Fruit fly (Drosophila melanogaster): Measurements from ENCODE around the gene ND-51.

Gene ND-51

DNA sequence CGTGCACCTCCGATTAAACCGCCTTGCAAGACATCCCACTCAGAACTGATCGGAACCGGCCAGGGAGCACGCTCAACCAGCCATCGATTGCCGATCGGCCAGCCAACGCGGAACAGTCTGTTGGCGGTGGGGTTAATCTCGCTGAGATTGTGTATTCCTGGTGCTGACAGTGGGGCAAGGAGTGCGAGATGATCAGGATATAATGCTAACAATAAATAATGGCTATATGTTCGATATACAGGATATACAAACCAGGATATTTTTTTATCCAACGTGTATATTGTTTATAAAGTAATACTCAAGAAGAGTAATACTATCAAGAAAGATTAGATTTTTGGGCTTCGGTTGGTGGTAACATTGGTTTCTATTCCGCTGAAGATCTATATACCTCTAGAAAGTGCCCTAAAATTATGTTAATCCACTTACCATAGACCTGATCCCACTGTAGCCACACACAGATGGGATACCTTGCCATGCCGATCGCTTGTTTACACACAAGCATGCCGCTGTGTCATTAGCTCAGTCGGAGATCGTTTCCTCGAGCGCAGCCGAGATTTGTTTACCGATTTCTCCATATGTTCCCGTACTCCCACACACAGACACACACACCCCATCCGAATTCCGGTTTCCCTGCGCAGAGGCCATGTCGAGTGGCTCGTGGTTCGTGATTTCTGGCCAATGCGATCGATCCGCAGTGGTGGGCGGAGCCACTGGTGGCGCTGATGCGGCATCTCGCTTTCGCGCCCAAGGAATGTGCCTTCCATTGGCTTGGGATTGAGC, 43.0 kb downstream of the ND-51 start, which contains the start of gene H2.0 (continued):
- TF ChIP-seq prd (optimal IDR thresholded peaks at IDR 0.05), result no peak
- TF ChIP-seq prd (GFP tag; IDR thresholded peaks at IDR 0.05), result peak; percentile 50; the same call in 2 of the 3 replicates
- TF ChIP-seq D19A (tag; optimal IDR thresholded peaks at IDR 0.05), result peak; percentile 35
- TF ChIP-seq CG3407 (GFP tag; optimal IDR thresholded peaks at IDR 0.05), result peak; percentile 21
- TF ChIP-seq CG8281 (tag; optimal IDR thresholded peaks at IDR 0.05), result no peak
- TF ChIP-seq CG7271 (tag; optimal IDR thresholded peaks at IDR 0.05), result no peak
- TF ChIP-seq org-1 (GFP tag; optimal IDR thresholded peaks at IDR 0.05), result peak; percentile 39
- no peak for TF ChIP-seq hb (GFP tag; IDR thresholded peaks at IDR 0.05; ENCODE audit: partially characterized antibody)
- no peak for TF ChIP-seq CG9609 (GFP tag; optimal IDR thresholded peaks at IDR 0.05)
- TF ChIP-seq chif (GFP tag; optimal IDR thresholded peaks at IDR 0.05), result peak in 1 of 2 experiments; percentile 49
- TF ChIP-seq abd-A (tag; optimal IDR thresholded peaks at IDR 0.05), result peak; percentile 52
- 0 out of 2 replicates have a peak, but pooled peaks have one; percentile 11 for TF ChIP-seq Rfx (GFP tag; IDR thresholded peaks at IDR 0.05)
- TF ChIP-seq CG2678 (tag; optimal IDR thresholded peaks at IDR 0.05), result peak; percentile 52
- peak; percentile 6 for TF ChIP-seq oc (tag; optimal IDR thresholded peaks at IDR 0.05)
- TF ChIP-seq CG17912 (GFP tag; optimal IDR thresholded peaks at IDR 0.05), result no peak
- peak; percentile 6 for TF ChIP-seq pnt (GFP tag; optimal IDR thresholded peaks at IDR 0.05)
- peak; percentile 5 for TF ChIP-seq kah (GFP tag; optimal IDR thresholded peaks at IDR 0.05)
- TF ChIP-seq CG9797 (GFP tag; optimal IDR thresholded peaks at IDR 0.05), result no peak
- TF ChIP-seq Bgb (GFP tag; IDR thresholded peaks at IDR 0.05; ENCODE audit: partially characterized antibody), result 0 out of 2 replicates have a peak, but pooled peaks have one; percentile 10
- TF ChIP-seq NFAT (GFP tag; IDR thresholded peaks at IDR 0.05), result no peak
- peak; percentile 38 for TF ChIP-seq CG1529 (GFP tag; optimal IDR thresholded peaks at IDR 0.05)
- peak; percentile 74 for TF ChIP-seq kni (GFP tag; optimal IDR thresholded peaks at IDR 0.05)
- peak; percentile 10 for TF ChIP-seq tin (GFP tag; optimal IDR thresholded peaks at IDR 0.05)
- peak; percentile 29 for TF ChIP-seq CG2120 (GFP tag; optimal IDR thresholded peaks at IDR 0.05)
- no peak for TF ChIP-seq ranshi (GFP tag; IDR thresholded peaks at IDR 0.05)
- TF ChIP-seq zen2 (GFP tag; IDR thresholded peaks at IDR 0.05; ENCODE audit: partially characterized antibody), result no peak
- TF ChIP-seq bsh (GFP tag; optimal IDR thresholded peaks at IDR 0.05), result peak; percentile 46 to 47
- peak; percentile 30 for TF ChIP-seq CG1233 (GFP tag; optimal IDR thresholded peaks at IDR 0.05)
- no peak for TF ChIP-seq mam (GFP tag; optimal IDR thresholded peaks at IDR 0.05)
- peak; percentile 36 for TF ChIP-seq CG15601 (tag; optimal IDR thresholded peaks at IDR 0.05)
- TF ChIP-seq CG30403 (GFP tag; optimal IDR thresholded peaks at IDR 0.05), result peak; percentile 42
- TF ChIP-seq Spps (tag; optimal IDR thresholded peaks at IDR 0.05), result peak; percentile 13
- TF ChIP-seq CG17568 (GFP tag; optimal IDR thresholded peaks at IDR 0.05), result no peak
- TF ChIP-seq CG11456 (GFP tag; IDR thresholded peaks at IDR 0.05), result 0 out of 3 replicates have a peak, but pooled peaks have one; percentile 34
- TF ChIP-seq ac (GFP tag; optimal IDR thresholded peaks at IDR 0.05), result peak; percentile 24
- TF ChIP-seq Kr (GFP tag; optimal IDR thresholded peaks at IDR 0.05), result peak; percentile 7
- TF ChIP-seq CG13296 (GFP tag; optimal IDR thresholded peaks at IDR 0.05), result no peak
- peak; percentile 50 for TF ChIP-seq CG1832 (GFP tag; optimal IDR thresholded peaks at IDR 0.05)
- no peak for TF ChIP-seq CG12744 (GFP tag; optimal IDR thresholded peaks at IDR 0.05)
- no peak for TF ChIP-seq Hr51 (GFP tag; optimal IDR thresholded peaks at IDR 0.05)
- TF ChIP-seq sd (tag; optimal IDR thresholded peaks at IDR 0.05), result peak; percentile 88
- peak; percentile 73; the same call in 1 of the 2 replicates for TF ChIP-seq aop (GFP tag; IDR thresholded peaks at IDR 0.05)
- TF ChIP-seq z (GFP tag; IDR thresholded peaks at IDR 0.05), result peak; percentile 61; the same call in 1 of the 3 replicates
- peak; percentile 74 for TF ChIP-seq CG18262 (tag; optimal IDR thresholded peaks at IDR 0.05)
- peak; percentile 46 for TF ChIP-seq Oli (tag; optimal IDR thresholded peaks at IDR 0.05)
- peak; percentile 22 for TF ChIP-seq lilli (GFP tag; optimal IDR thresholded peaks at IDR 0.05)
- no peak for TF ChIP-seq CG14050 (GFP tag; IDR thresholded peaks at IDR 0.05)
- TF ChIP-seq Xbp1 (GFP tag; optimal IDR thresholded peaks at IDR 0.05), result peak; percentile 22
